Worm (Caenorhabditis elegans) whole organism, late embryonic: Measurements from ENCODE around the gene cat-1.

Experiments used
- F13H6.1 ChIP-seq: sonication (generic microtip); optimal IDR thresholded peaks from 2 replicates; lab custom pipeline; 2016; ENCODE audit warnings: missing genetic modification characterization, missing compliant biosample characterization
- nfya-1 ChIP-seq: sonication (generic microtip); optimal IDR thresholded peaks from 2 replicates; lab custom pipeline; 2017; ENCODE audit warnings: missing genetic modification characterization, mild to moderate bottlenecking, missing compliant biosample characterization, antibody characterized with exemption, moderate library complexity
- odd-2 ChIP-seq: sonication (generic microtip); optimal IDR thresholded peaks from 2 replicates; lab custom pipeline; 2017; ENCODE audit warnings: antibody characterized with exemption, mild to moderate bottlenecking, missing genetic modification characterization, missing compliant biosample characterization
- sox-2 ChIP-seq: fragments of 200-800 bp; sonication (Bioruptor generic); IDR thresholded peaks from 2 replicates; pipeline ENCODE4 v1.3.6; 2022; ENCODE audit warnings: missing genetic modification reagents, missing genetic modification characterization, missing compliant biosample characterization
- unc-86 ChIP-seq: sonication (generic microtip); optimal IDR thresholded peaks from 2 replicates; lab custom pipeline; 2016; ENCODE audit warnings: missing genetic modification characterization, missing compliant biosample characterization

- TF ChIP-seq nfya-1 (tag; lab: Kevin White, UChicago) (no peak), F13H6.1 (tag; lab: Kevin White, UChicago) (no peak), unc-86 (tag; lab: Kevin White, UChicago) (no peak), sox-2 (no peak), odd-2 (tag; lab: Kevin White, UChicago) (no peak)
Measured at ce11 chrX:5696197-5696596, 14.3 kb downstream of the cat-1 start.
